Fruit fly (Drosophila melanogaster): ENCODE data around the gene Actn3.

Actn3 gene

dm6 chr3R:16933350-16933749 lies 44.2 kb downstream of the Actn3 start:
- TF ChIP-seq svp (GFP tag): peak; percentile 55
- TF ChIP-seq esn (GFP tag; optimal IDR thresholded peaks at IDR 0.05): no peak
- TF ChIP-seq CG6163 (GFP tag; IDR thresholded peaks at IDR 0.05): no peak
- no peak for TF ChIP-seq CG6854 (GFP tag; optimal IDR thresholded peaks at IDR 0.05)
- TF ChIP-seq CG32006 (GFP tag; optimal IDR thresholded peaks at IDR 0.05): no peak
- TF ChIP-seq Sox14 (GFP tag; optimal IDR thresholded peaks at IDR 0.05): no peak
- no peak for TF ChIP-seq topi (GFP tag; optimal IDR thresholded peaks at IDR 0.05)
- no peak for TF ChIP-seq CG10669 (GFP tag; optimal IDR thresholded peaks at IDR 0.05)

DNA sequence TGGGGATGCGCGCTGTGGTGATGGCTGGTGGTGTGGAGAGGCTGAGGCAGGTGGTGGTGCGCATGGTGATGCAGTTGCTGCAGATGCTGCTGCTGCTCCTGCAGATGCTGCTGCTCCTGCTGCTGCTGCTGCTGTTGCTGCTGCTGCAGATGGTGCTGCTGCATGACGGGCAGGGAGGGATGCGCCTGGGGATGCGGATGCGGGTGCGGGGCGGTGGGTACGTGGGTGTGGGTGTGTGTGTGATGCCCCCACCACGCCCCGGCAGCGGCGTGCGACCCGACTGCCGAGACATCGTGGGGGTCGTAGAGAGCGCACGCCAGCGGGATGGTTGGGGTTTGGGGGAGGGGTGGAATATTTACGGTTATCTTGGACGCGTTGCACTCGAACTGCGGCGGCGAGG lies 44.7 kb downstream of the Actn3 start:
- TF ChIP-seq CG11902 (GFP tag; optimal IDR thresholded peaks at IDR 0.05) (no peak), CG32006 (GFP tag; optimal IDR thresholded peaks at IDR 0.05) (no peak)
